Worm (Caenorhabditis elegans): ENCODE results near the gene mcu-1.

DNA sequence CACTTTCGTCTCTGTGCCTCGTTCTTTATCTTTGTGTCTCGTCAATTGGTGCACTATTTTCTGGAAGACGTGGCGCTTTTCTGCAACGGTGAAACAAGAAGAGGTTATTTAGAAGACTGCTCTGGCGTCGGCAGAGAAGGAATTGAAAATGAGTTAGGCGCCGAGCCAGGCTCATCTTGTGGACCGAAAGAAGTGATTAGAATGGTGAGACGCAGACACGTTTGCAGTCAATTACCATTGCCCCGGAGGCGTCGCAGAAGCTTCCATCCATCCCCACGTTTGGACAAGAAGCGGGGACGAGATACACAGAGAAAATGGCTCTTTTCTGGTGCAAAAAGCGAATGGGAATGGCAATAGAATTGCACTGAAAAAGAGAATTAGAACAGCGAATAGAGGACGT, 20.9 kb upstream of the mcu-1 start:
- TF ChIP-seq repo-1 (tag; optimal IDR thresholded peaks at IDR 0.05) (no peak), somi-1 (GFP tag; optimal IDR thresholded peaks at IDR 0.05) (no peak), K11D2.4 (GFP tag; IDR thresholded peaks at IDR 0.05) (no peak), unc-62 (GFP tag; optimal IDR thresholded peaks at IDR 0.05) (no peak), sdz-38 (tag; optimal IDR thresholded peaks at IDR 0.05) (no peak), ekl-4 (GFP tag; IDR thresholded peaks at IDR 0.05) (no peak), snpc-3.4 (tag; optimal IDR thresholded peaks at IDR 0.05) (no peak), ztf-25 (GFP tag; IDR thresholded peaks at IDR 0.05) (no peak), C06A6.2 (GFP tag; conservative IDR thresholded peaks at IDR 0.05) (no peak), attf-6 (GFP tag; IDR thresholded peaks at IDR 0.05) (no peak), dpl-1 (GFP tag; optimal IDR thresholded peaks at IDR 0.05) (no peak), sptf-2 (GFP tag; optimal IDR thresholded peaks at IDR 0.05) (no peak), lin-40 (tag; optimal IDR thresholded peaks at IDR 0.05) (no peak), ztf-22 (GFP tag; optimal IDR thresholded peaks at IDR 0.05) (no peak)
